Fruit fly (Drosophila melanogaster): ENCODE data around the gene ppk.

DNA sequence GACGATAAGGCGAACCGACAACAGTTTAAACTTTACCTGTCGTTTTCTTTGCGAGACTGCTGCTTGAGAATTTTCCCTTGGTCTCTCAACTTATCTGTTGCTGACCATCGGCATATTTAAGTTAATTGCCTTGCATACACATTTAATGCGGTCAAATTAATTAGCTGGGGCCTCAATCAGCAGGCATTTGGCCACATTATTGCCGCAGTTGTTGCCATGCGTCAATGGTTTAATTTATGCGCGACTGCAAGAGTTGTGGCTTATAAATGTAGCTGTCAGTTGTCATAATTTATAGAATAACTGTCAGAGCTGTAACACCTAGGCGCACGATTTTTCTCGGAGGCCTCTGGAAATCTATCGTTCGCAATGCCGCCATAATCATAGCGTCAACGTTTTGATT, 6.9 kb downstream of the ppk start:
- TF ChIP-seq CTCF (optimal IDR thresholded peaks at IDR 0.05): no peak
- no peak for TF ChIP-seq CG8478 (optimal IDR thresholded peaks at IDR 0.05)
